Fruit fly (Drosophila melanogaster): ENCODE measurements around the gene CG17991.

CG17991 gene

DNA sequence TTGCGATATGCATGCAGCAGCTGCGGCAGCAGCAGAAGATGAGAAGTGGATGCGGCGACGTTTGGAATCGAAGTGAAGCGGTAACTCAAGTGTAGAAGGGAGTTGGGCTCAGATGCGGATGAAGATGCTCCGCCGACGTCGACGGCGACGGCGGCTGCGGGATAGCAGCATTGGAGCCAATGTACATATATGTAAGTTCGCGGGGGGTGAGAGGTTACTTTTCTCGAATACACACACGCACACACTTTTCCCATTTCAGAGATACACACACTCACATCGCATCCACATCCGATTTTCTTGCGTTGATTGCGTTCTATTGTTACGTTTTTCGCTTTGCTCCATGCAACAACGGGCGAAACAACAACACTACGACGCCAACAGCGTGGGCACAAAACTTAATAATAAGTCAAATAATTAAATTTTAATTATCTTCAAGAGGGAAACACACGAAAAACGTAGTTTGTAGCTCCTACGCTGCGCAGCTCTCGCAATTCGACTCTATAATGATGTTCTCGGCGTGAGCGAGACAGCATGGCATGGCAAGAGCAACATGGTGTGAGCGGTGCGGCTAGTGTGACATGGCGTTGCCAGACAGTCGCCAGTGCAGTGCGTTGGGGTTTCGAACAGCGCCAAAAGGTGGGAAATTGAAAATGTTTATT, 3.8 kb downstream of the CG17991 start, which contains the start of gene CG18766:
CG18766 (minus strand) TSS at position 508 of the 659 bp plus-strand sequence.
- TF ChIP-seq ovo (GFP tag; optimal IDR thresholded peaks at IDR 0.05) (peak; percentile 57), Clk (GFP tag; optimal IDR thresholded peaks at IDR 0.05) (no peak), CG7101 (tag; optimal IDR thresholded peaks at IDR 0.05) (no peak), CG33017 (tag; optimal IDR thresholded peaks at IDR 0.05) (no peak), CG14711 (tag; optimal IDR thresholded peaks at IDR 0.05) (no peak), CG12768 (GFP tag; optimal IDR thresholded peaks at IDR 0.05) (peak; percentile 30), toe (GFP tag; optimal IDR thresholded peaks at IDR 0.05) (no peak), CG11617 (GFP tag; optimal IDR thresholded peaks at IDR 0.05) (no peak), Mnt (GFP tag; optimal IDR thresholded peaks at IDR 0.05) (peak; percentile 35), cnc (optimal IDR thresholded peaks at IDR 0.05) (no peak), Crg-1 (GFP tag; optimal IDR thresholded peaks at IDR 0.05) (no peak), Hr96 (GFP tag; optimal IDR thresholded peaks at IDR 0.05) (peak; percentile 31), CG7045 (GFP tag; optimal IDR thresholded peaks at IDR 0.05) (no peak), tj (GFP tag; optimal IDR thresholded peaks at IDR 0.05) (no peak), cic (GFP tag; optimal IDR thresholded peaks at IDR 0.05) (peak; percentile 60), bab1 (GFP tag; optimal IDR thresholded peaks at IDR 0.05) (no peak), CG1620 (GFP tag; optimal IDR thresholded peaks at IDR 0.05) (peak; percentile 36), kay (GFP tag; ENCODE audit: borderline replicate concordance) (no peak), CG5204 (GFP tag; optimal IDR thresholded peaks at IDR 0.05) (no peak), pad (GFP tag; optimal IDR thresholded peaks at IDR 0.05) (peak; percentile 30)

DNA sequence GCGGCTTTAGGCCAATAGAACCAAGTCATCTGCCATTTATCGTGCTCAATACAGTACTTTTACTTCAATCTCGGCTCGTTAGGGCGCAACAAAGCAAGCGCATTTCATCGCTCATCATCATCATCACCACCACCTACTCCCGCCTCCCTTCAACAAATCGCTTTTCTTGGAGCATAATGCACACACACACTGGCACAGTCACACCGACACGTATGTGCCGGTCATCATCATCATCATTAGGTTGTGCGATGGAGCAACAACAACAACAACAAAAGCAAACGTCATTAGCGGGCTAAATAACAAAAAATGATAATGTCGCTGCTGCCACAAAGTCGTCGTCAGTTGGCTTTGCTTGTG, 4.3 kb downstream of the CG17991 start:
- TF ChIP-seq cic (GFP tag; optimal IDR thresholded peaks at IDR 0.05) = no peak
- no peak for TF ChIP-seq CG14711 (tag; optimal IDR thresholded peaks at IDR 0.05)
- no peak for TF ChIP-seq kay (GFP tag; ENCODE audit: borderline replicate concordance)
- TF ChIP-seq bab1 (GFP tag; optimal IDR thresholded peaks at IDR 0.05) = no peak
- TF ChIP-seq Hr96 (GFP tag; optimal IDR thresholded peaks at IDR 0.05) = no peak
- TF ChIP-seq cnc (optimal IDR thresholded peaks at IDR 0.05) = peak in 1 of 2 experiments; percentile 50
- TF ChIP-seq CG7101 (tag; optimal IDR thresholded peaks at IDR 0.05) = no peak
- peak; percentile 4 for TF ChIP-seq tj (GFP tag; optimal IDR thresholded peaks at IDR 0.05)
- no peak for TF ChIP-seq CG1620 (GFP tag; optimal IDR thresholded peaks at IDR 0.05)
- TF ChIP-seq Clk (GFP tag; optimal IDR thresholded peaks at IDR 0.05) = no peak
- TF ChIP-seq CG7045 (GFP tag; optimal IDR thresholded peaks at IDR 0.05) = no peak
- TF ChIP-seq pad (GFP tag; optimal IDR thresholded peaks at IDR 0.05) = no peak

DNA sequence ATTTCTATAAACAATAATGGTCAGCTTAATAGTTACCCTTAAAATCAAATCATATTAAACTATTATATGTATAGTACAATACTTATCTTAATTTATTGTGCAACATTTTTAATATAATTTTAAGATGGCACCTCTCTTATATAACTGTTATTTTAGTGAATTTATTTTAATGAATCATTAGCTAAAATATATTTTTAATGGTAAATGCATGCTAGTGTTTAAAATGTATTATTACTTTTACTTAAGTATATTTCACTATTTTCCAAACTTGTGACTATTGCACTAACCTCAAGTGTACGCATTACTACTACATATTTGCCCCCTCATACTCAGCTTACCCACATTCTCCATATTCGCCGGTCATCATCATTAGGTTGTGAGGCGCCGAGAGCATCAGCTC, 5.2 kb downstream of the CG17991 start:
- TF ChIP-seq CG5204 (GFP tag; optimal IDR thresholded peaks at IDR 0.05) (no peak), cic (GFP tag; optimal IDR thresholded peaks at IDR 0.05) (no peak), CG33017 (tag; optimal IDR thresholded peaks at IDR 0.05) (peak; percentile 82), Hr96 (GFP tag; optimal IDR thresholded peaks at IDR 0.05) (no peak), bab1 (GFP tag; optimal IDR thresholded peaks at IDR 0.05) (peak; percentile 72), CG12768 (GFP tag; optimal IDR thresholded peaks at IDR 0.05) (peak; percentile 15), CG11617 (GFP tag; optimal IDR thresholded peaks at IDR 0.05) (peak; percentile 26), CG14711 (tag; optimal IDR thresholded peaks at IDR 0.05) (peak; percentile 80), CG7101 (tag; optimal IDR thresholded peaks at IDR 0.05) (peak; percentile 72), tj (GFP tag; optimal IDR thresholded peaks at IDR 0.05) (peak; percentile 25), CG7045 (GFP tag; optimal IDR thresholded peaks at IDR 0.05) (peak; percentile 54), toe (GFP tag; optimal IDR thresholded peaks at IDR 0.05) (peak; percentile 7)

DNA sequence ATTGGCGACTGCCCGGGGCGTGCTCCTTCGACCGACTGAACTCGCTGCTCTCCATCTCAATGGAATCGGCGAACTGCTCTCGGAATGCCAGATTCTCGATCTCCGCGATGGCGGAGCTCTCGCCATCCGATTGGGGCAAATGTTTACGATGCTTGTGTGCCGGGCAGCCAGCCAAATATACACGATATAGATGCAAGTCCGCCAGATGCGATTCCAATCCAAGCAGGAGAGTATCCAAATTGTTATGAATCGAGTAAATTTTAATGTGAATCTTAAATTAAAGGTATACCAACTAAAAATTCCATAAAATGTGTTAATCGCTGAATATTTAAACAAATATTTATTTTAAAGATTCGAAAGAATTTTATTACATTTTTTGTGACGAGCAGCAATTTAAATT, 6.8 kb downstream of the CG17991 start, which contains the start of gene CG5984:
CG5984 (minus strand) TSS at position 101 of the 400 bp plus-strand sequence.
- TF ChIP-seq toe (GFP tag; optimal IDR thresholded peaks at IDR 0.05) (no peak), cnc (optimal IDR thresholded peaks at IDR 0.05) (no peak), tj (GFP tag; optimal IDR thresholded peaks at IDR 0.05) (no peak), Mnt (GFP tag; optimal IDR thresholded peaks at IDR 0.05) (no peak), CG11617 (GFP tag; optimal IDR thresholded peaks at IDR 0.05) (no peak), CG33017 (tag; optimal IDR thresholded peaks at IDR 0.05) (no peak), ovo (GFP tag; optimal IDR thresholded peaks at IDR 0.05) (no peak), CG14711 (tag; optimal IDR thresholded peaks at IDR 0.05) (no peak), CG7045 (GFP tag; optimal IDR thresholded peaks at IDR 0.05) (no peak), Hr96 (GFP tag; optimal IDR thresholded peaks at IDR 0.05) (no peak), Clk (GFP tag; optimal IDR thresholded peaks at IDR 0.05) (no peak), bab1 (GFP tag; optimal IDR thresholded peaks at IDR 0.05) (no peak), CG5204 (GFP tag; optimal IDR thresholded peaks at IDR 0.05) (no peak)

DNA sequence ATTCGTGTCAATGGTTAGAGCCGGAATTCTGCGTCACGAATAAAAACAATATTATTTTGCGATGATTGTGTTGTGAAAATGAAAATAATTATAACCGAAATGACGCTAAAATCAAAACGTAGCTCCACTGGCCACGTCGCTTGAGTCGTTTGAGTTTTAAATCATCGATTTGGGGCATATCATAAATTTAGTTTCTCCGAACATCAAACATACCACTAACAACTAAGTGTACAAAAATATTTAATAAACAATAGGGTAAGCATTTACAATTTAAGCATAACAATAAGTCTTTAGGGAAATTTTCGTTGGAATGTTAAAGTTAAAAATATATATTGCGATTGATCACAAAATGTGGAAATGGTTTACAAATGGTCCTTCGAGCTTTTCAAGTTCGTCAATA, 9.8 kb downstream of the CG17991 start, which contains the start of the genes TTLL6B and TfIIA-L:
TTLL6B (minus strand) TSS at position 101 of the 400 bp plus-strand sequence.
TfIIA-L (plus strand) TSS at position 206 of the 400 bp plus-strand sequence.
- TF ChIP-seq kay (GFP tag; ENCODE audit: borderline replicate concordance) = no peak
- TF ChIP-seq Hr96 (GFP tag; optimal IDR thresholded peaks at IDR 0.05) = no peak
- no peak for TF ChIP-seq Mnt (GFP tag; optimal IDR thresholded peaks at IDR 0.05)
- no peak for TF ChIP-seq CG7101 (tag; optimal IDR thresholded peaks at IDR 0.05)

DNA sequence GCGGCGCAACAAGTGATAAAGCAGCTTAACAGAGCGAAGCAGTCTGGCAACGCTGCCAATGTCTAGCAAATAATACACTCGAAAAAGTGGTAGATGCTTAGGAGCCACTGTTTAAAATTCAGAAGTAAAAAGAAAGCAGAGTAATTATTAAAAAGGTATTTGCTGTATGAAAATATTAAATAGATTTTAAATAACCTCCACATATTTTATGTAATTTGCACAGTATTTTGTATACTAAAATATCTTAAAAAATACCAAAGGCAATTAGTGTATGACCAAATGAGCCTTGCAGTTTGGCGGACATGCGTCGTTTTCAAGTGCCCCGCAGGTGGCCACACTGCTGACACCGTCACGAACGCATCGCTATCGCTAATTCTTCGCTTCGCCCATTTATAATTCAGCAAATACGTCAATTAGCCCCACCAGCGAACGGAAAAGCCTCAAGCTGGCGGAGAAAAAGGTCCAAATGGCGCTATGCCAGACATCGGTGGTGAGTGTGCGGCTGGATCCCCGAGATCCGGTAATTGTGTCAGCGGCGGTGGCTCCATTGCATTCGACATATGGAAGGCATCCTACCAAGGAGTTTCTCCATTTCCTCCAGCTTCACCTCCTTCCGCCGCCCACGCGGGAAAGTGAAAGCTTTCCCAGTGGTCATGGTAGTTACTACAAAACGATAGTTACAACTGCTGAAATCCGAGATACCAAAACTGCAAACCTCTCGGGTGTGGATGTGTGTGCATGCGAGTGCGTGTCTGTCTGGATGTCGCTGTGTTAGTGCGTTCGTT, 12.3 kb downstream of the CG17991 start, which contains the start of gene pll:
pll (minus strand) TSS at position 47 of the 785 bp plus-strand sequence.
- TF ChIP-seq toe (GFP tag; optimal IDR thresholded peaks at IDR 0.05) (peak; percentile 86), CG7045 (GFP tag; optimal IDR thresholded peaks at IDR 0.05) (peak; percentile 78), CG5204 (GFP tag; optimal IDR thresholded peaks at IDR 0.05) (peak; percentile 90), bab1 (GFP tag; optimal IDR thresholded peaks at IDR 0.05) (peak; percentile 89), CG7101 (tag; optimal IDR thresholded peaks at IDR 0.05) (peak; percentile 88), Clk (GFP tag; optimal IDR thresholded peaks at IDR 0.05) (peak; percentile 55), CG33017 (tag; optimal IDR thresholded peaks at IDR 0.05) (peak; percentile 83), kay (GFP tag; ENCODE audit: borderline replicate concordance) (no peak), CG1620 (GFP tag; optimal IDR thresholded peaks at IDR 0.05) (peak; percentile 83), cic (GFP tag; optimal IDR thresholded peaks at IDR 0.05) (peak; percentile 12), Hr96 (GFP tag; optimal IDR thresholded peaks at IDR 0.05) (peak; percentile 80), pad (GFP tag; optimal IDR thresholded peaks at IDR 0.05) (peak; percentile 51), Mnt (GFP tag; optimal IDR thresholded peaks at IDR 0.05) (peak; percentile 70), cnc (optimal IDR thresholded peaks at IDR 0.05) (no peak), Crg-1 (GFP tag; optimal IDR thresholded peaks at IDR 0.05) (peak; percentile 49), CG11617 (GFP tag; optimal IDR thresholded peaks at IDR 0.05) (peak; percentile 83), CG14711 (tag; optimal IDR thresholded peaks at IDR 0.05) (peak; percentile 82), tj (GFP tag; optimal IDR thresholded peaks at IDR 0.05) (peak; percentile 48), CG12768 (GFP tag; optimal IDR thresholded peaks at IDR 0.05) (peak; percentile 55), ovo (GFP tag; optimal IDR thresholded peaks at IDR 0.05) (peak; percentile 32)
